Worm (Caenorhabditis elegans): Measurements from ENCODE around the gene T19C3.6.
A peak's percentile ranks its signal among the peaks of the same experiment; 100 is the strongest.

T19C3.6 gene

ce11 chrIII:631421-631820, at the start of gene T19C3.6:
Gene T19C3.6 (minus strand): TSS chrIII:631521.
- no peak for TF ChIP-seq ztf-23 (GFP tag; IDR thresholded peaks at IDR 0.05)
- no peak for TF ChIP-seq klf-2 (GFP tag; conservative IDR thresholded peaks at IDR 0.05)
- no peak for TF ChIP-seq ref-1 (GFP tag; conservative IDR thresholded peaks at IDR 0.05)
- TF ChIP-seq flt-1 (GFP tag; IDR thresholded peaks at IDR 0.05), result no peak
- TF ChIP-seq tab-1 (GFP tag; IDR thresholded peaks at IDR 0.05), result no peak
- TF ChIP-seq ztf-29 (GFP tag; IDR thresholded peaks at IDR 0.05), result no peak
- no peak for TF ChIP-seq T22C8.4 (GFP tag; IDR thresholded peaks at IDR 0.05)
- TF ChIP-seq cog-1 (tag; optimal IDR thresholded peaks at IDR 0.05), result no peak
- TF ChIP-seq med-1 (GFP tag; optimal IDR thresholded peaks at IDR 0.05; ENCODE audit: insufficient read depth), result no peak

ce11 chrIII:675822-676221, 44.5 kb upstream of the T19C3.6 start, which contains the start of gene grk-2:
Gene grk-2 (plus strand): TSS chrIII:676122.
- no peak for TF ChIP-seq flt-1 (GFP tag; IDR thresholded peaks at IDR 0.05)
- TF ChIP-seq ref-1 (GFP tag; conservative IDR thresholded peaks at IDR 0.05), result no peak
- no peak for TF ChIP-seq klf-2 (GFP tag; conservative IDR thresholded peaks at IDR 0.05)
- TF ChIP-seq tab-1 (GFP tag; IDR thresholded peaks at IDR 0.05), result no peak
- no peak for TF ChIP-seq med-1 (GFP tag; optimal IDR thresholded peaks at IDR 0.05; ENCODE audit: insufficient read depth)
- TF ChIP-seq ztf-23 (GFP tag; IDR thresholded peaks at IDR 0.05), result no peak
- no peak for TF ChIP-seq ztf-29 (GFP tag; IDR thresholded peaks at IDR 0.05)
- TF ChIP-seq T22C8.4 (GFP tag; IDR thresholded peaks at IDR 0.05), result no peak
- TF ChIP-seq cog-1 (tag; optimal IDR thresholded peaks at IDR 0.05), result no peak

ce11 chrIII:675413-675812, 44.1 kb upstream of the T19C3.6 start:
- TF ChIP-seq med-1 (GFP tag; optimal IDR thresholded peaks at IDR 0.05; ENCODE audit: insufficient read depth) (no peak), cog-1 (tag; optimal IDR thresholded peaks at IDR 0.05) (no peak), T22C8.4 (GFP tag; IDR thresholded peaks at IDR 0.05) (no peak), ztf-29 (GFP tag; IDR thresholded peaks at IDR 0.05) (no peak), flt-1 (GFP tag; IDR thresholded peaks at IDR 0.05) (no peak), klf-2 (GFP tag; conservative IDR thresholded peaks at IDR 0.05) (no peak), ref-1 (GFP tag; conservative IDR thresholded peaks at IDR 0.05) (no peak), ztf-23 (GFP tag; IDR thresholded peaks at IDR 0.05) (no peak), tab-1 (GFP tag; IDR thresholded peaks at IDR 0.05) (no peak)

DNA sequence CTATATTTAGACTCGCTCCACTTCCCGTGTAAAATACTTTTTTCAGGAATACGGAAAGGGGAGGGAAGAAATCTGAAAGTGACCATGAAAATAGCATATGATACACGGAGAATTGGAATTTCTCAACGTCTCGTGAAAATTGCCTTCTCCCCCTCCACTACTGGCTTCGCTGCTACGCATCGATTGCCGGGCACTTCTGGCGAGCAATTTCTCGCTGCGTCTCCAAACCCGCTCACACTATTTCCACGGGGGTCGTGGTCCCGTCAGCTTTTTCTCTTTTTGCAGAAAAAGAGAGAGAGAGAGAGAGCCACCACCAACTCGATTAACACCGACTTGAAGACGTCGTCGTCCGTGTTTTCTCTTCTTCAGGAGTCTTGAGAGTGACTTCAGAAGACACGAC, 39.7 kb upstream of the T19C3.6 start:
- TF ChIP-seq flt-1 (GFP tag; IDR thresholded peaks at IDR 0.05) (no peak), med-1 (GFP tag; optimal IDR thresholded peaks at IDR 0.05; ENCODE audit: insufficient read depth) (no peak), ref-1 (GFP tag; conservative IDR thresholded peaks at IDR 0.05) (no peak), T22C8.4 (GFP tag; IDR thresholded peaks at IDR 0.05) (0 out of 2 replicates have a peak, but pooled peaks have one; percentile 11)

- TF ChIP-seq med-1 (GFP tag; optimal IDR thresholded peaks at IDR 0.05; ENCODE audit: insufficient read depth), result no peak
- TF ChIP-seq flt-1 (GFP tag; IDR thresholded peaks at IDR 0.05), result no peak
- TF ChIP-seq klf-2 (GFP tag; conservative IDR thresholded peaks at IDR 0.05), result no peak
- TF ChIP-seq T22C8.4 (GFP tag; IDR thresholded peaks at IDR 0.05), result no peak
- peak; percentile 42 for TF ChIP-seq cog-1 (tag; optimal IDR thresholded peaks at IDR 0.05)
- 0 out of 2 replicates have a peak, but pooled peaks have one; percentile 46 for TF ChIP-seq ztf-23 (GFP tag; IDR thresholded peaks at IDR 0.05)
- TF ChIP-seq ref-1 (GFP tag; conservative IDR thresholded peaks at IDR 0.05), result no peak
These were observed 37.1 kb upstream of the T19C3.6 start, which contains the start of gene W02B3.3 for ce11 chrIII:668303-668893. Gene W02B3.3 (minus strand): TSS chrIII:668433.

DNA sequence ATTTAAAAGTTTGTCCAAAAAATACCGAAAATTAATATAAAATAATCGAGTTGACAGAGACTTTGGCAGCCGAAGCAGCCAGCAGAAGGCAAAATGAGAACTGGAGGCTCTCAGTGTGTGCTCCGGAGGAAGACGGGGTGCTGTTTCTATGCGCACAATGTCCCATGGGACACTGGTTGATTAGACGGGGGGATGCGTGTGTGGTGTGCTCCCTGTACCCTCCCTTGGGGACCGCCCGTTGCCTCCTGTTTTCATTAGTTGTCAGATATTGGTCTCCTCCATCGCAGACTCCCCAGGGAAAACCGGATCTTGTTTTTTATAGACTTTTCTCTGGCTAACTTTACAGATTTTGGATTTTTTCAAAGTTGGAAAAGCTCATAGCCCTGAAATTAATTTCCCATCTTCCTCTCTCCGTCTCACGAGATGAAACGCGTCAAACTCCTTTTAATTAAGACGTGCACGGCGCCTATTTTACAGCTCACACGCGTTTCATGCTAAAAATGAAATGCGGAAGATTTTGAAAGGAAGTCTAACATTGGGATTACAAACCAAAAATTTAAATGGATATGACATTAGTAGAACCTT, 33.9 kb upstream of the T19C3.6 start, which contains the start of gene C09F5.3:
Gene C09F5.3, minus strand, starts transcription at position 94 of the 585 bp plus-strand sequence.
- no peak for TF ChIP-seq med-1 (GFP tag; optimal IDR thresholded peaks at IDR 0.05; ENCODE audit: insufficient read depth)

DNA sequence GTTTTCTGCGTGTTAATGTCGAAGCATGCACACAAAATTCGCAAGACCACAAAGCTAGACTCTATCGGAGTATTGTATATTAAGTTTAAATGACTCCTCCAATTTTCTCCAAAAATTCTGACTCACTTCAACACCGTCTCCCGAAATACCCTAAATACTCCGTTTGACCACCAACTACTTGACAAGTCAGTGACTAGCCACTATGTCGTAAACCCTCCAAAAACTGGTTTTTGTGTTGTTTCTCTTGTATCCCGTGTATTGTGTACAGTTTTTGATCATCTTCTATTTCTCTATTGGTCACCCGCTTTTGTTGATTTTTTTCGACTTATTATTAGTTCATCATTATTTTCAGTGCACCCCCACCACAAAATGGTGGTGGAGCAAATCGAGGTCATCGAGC, 27.0 kb upstream of the T19C3.6 start, which contains the start of gene C09F5.1:
Gene C09F5.1, plus strand, starts transcription at position 353 of the 400 bp plus-strand sequence.
- TF ChIP-seq ref-1 (GFP tag; conservative IDR thresholded peaks at IDR 0.05) (no peak), T22C8.4 (GFP tag; IDR thresholded peaks at IDR 0.05) (no peak), cog-1 (tag; optimal IDR thresholded peaks at IDR 0.05) (no peak), tab-1 (GFP tag; IDR thresholded peaks at IDR 0.05) (no peak), klf-2 (GFP tag; conservative IDR thresholded peaks at IDR 0.05) (no peak), med-1 (GFP tag; optimal IDR thresholded peaks at IDR 0.05; ENCODE audit: insufficient read depth) (no peak), ztf-23 (GFP tag; IDR thresholded peaks at IDR 0.05) (no peak), ztf-29 (GFP tag; IDR thresholded peaks at IDR 0.05) (no peak), flt-1 (GFP tag; IDR thresholded peaks at IDR 0.05) (no peak)

DNA sequence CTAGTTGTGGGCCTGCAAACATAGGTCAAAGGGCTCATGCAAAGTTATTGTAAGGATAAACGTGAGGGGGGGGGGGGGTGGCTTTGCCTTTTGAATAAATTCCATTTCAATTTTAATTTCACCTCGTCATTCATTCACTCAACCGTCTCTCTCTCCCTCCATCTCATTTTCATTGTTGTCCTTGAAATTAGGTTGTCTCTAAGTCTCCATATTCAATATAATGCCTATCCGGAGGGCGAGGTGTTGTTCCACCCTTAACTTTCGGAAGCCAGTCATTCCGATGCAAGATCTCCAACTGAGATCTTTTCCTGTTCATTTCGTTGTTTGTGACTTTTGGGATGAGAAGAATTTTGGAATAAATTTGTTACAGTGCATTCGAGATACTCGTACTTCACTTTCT, 25.9 kb upstream of the T19C3.6 start:
- TF ChIP-seq flt-1 (GFP tag; IDR thresholded peaks at IDR 0.05) (no peak), ref-1 (GFP tag; conservative IDR thresholded peaks at IDR 0.05) (no peak), cog-1 (tag; optimal IDR thresholded peaks at IDR 0.05) (no peak), ztf-29 (GFP tag; IDR thresholded peaks at IDR 0.05) (no peak), med-1 (GFP tag; optimal IDR thresholded peaks at IDR 0.05; ENCODE audit: insufficient read depth) (no peak), T22C8.4 (GFP tag; IDR thresholded peaks at IDR 0.05) (no peak), klf-2 (GFP tag; conservative IDR thresholded peaks at IDR 0.05) (no peak), tab-1 (GFP tag; IDR thresholded peaks at IDR 0.05) (no peak), ztf-23 (GFP tag; IDR thresholded peaks at IDR 0.05) (no peak)

DNA sequence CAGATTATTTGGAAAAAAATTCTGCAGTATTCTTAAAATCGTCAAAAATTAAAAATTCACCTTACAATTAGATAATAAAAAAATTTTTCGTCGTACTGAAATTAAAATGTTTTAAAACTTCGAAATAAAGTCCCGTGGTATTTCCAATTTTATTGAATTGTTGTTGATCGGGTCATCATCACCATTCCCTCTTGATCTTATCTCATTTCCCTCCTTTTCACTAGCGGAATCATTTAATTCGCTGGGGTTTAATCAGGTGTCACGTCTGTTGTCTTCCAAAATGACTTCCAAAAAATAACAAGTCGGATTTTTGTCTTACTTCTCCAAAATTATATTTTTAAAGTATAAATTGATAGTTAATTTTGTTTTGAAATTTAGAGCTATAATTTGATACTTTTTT, 25.3 kb upstream of the T19C3.6 start:
- TF ChIP-seq T22C8.4 (GFP tag; IDR thresholded peaks at IDR 0.05) (no peak), flt-1 (GFP tag; IDR thresholded peaks at IDR 0.05) (no peak), ztf-29 (GFP tag; IDR thresholded peaks at IDR 0.05) (no peak), cog-1 (tag; optimal IDR thresholded peaks at IDR 0.05) (no peak), med-1 (GFP tag; optimal IDR thresholded peaks at IDR 0.05; ENCODE audit: insufficient read depth) (no peak), ztf-23 (GFP tag; IDR thresholded peaks at IDR 0.05) (no peak), tab-1 (GFP tag; IDR thresholded peaks at IDR 0.05) (no peak), ref-1 (GFP tag; conservative IDR thresholded peaks at IDR 0.05) (no peak), klf-2 (GFP tag; conservative IDR thresholded peaks at IDR 0.05) (no peak)
